Worm (Caenorhabditis elegans) whole organism, early embryonic: Measurements from ENCODE around the gene ZK643.5.

ENCODE experiments used
- B0310.2 ChIP-seq: sonication (generic microtip); optimal IDR thresholded peaks from 2 replicates; lab custom pipeline; 2016; ENCODE audit warnings: mild to moderate bottlenecking, missing genetic modification characterization, missing compliant biosample characterization
- F13C5.2 ChIP-seq: sonication (generic microtip); optimal IDR thresholded peaks from 2 replicates; lab custom pipeline; 2017; ENCODE audit warnings: mild to moderate bottlenecking, missing genetic modification characterization, inconsistent platforms, missing compliant biosample characterization
- aly-1 ChIP-seq: sonication (generic microtip); optimal IDR thresholded peaks from 2 replicates; lab custom pipeline; 2016; ENCODE audit warnings: missing genetic modification characterization, missing compliant biosample characterization
- ama-1 ChIP-seq: fragments of 150-350 bp; optimal IDR thresholded peaks from 2 replicates; lab custom pipeline; 2014
- ceh-13 ChIP-seq: fragments of 200-800 bp; sonication (Bioruptor generic); optimal IDR thresholded peaks from 2 replicates; lab custom pipeline; 2018; ENCODE audit warnings: mild to moderate bottlenecking, missing genetic modification characterization, missing compliant biosample characterization
- ceh-36 ChIP-seq: sonication (generic microtip); optimal IDR thresholded peaks from 2 replicates; lab custom pipeline; 2016; ENCODE audit warnings: missing genetic modification characterization, inconsistent platforms, missing compliant biosample characterization
- ets-7 ChIP-seq: sonication (generic microtip); optimal IDR thresholded peaks from 2 replicates; lab custom pipeline; 2016; ENCODE audit warnings: missing genotype, missing genetic modification characterization, missing compliant biosample characterization
- flt-1 ChIP-seq: fragments of 200-800 bp; sonication (Bioruptor generic); IDR thresholded peaks from 2 replicates; pipeline ENCODE4 v1.3.6; 2022; ENCODE audit warnings: missing genetic modification characterization, missing compliant biosample characterization
- hmbx-1 ChIP-seq: sonication (generic microtip); optimal IDR thresholded peaks from 2 replicates; lab custom pipeline; 2016; ENCODE audit warnings: mild to moderate bottlenecking, missing genetic modification characterization, missing compliant biosample characterization
- hmg-4 ChIP-seq: fragments of 200-800 bp; sonication (Bioruptor generic); optimal IDR thresholded peaks from 2 replicates; lab custom pipeline; 2018; ENCODE audit warnings: mild to moderate bottlenecking, missing genetic modification characterization, missing compliant biosample characterization
- hnd-1 ChIP-seq: sonication (generic microtip); optimal IDR thresholded peaks from 2 replicates; lab custom pipeline; 2016; ENCODE audit warnings: missing genetic modification characterization, missing compliant biosample characterization
- pes-1 ChIP-seq: fragments of 200-800 bp; sonication (Bioruptor generic); IDR thresholded peaks from 2 replicates; pipeline ENCODE4 v1.3.6; 2022; ENCODE audit warnings: missing genetic modification reagents, missing genetic modification characterization, missing compliant biosample characterization
- scrt-1 ChIP-seq: fragments of 200-800 bp; sonication (Bioruptor generic); IDR thresholded peaks from 2 replicates; pipeline ENCODE4 v1.3.6; 2022; ENCODE audit warnings: missing genetic modification characterization, missing compliant biosample characterization
- sea-1 ChIP-seq: fragments of 200-800 bp; sonication (Bioruptor generic); conservative IDR thresholded peaks from 2 replicates; pipeline ENCODE4 v1.3.6; 2022; ENCODE audit warnings: missing genetic modification characterization, missing compliant biosample characterization
- tbx-11 ChIP-seq: fragments of 200-800 bp; sonication (Bioruptor generic); IDR thresholded peaks from 2 replicates; pipeline ENCODE4 v1.3.6; 2022; ENCODE audit warnings: missing genetic modification characterization, missing compliant biosample characterization
- tbx-37 ChIP-seq: fragments of 200-800 bp; sonication (Bioruptor generic); conservative IDR thresholded peaks from 2 replicates; pipeline ENCODE4 v1.3.6; 2022; ENCODE audit warnings: missing genetic modification reagents, missing genetic modification characterization, missing compliant biosample characterization
- tra-4 ChIP-seq: sonication (generic microtip); optimal IDR thresholded peaks from 2 replicates; lab custom pipeline; 2017; ENCODE audit warnings: missing genetic modification characterization, missing compliant biosample characterization

The ZK643.5 gene

DNA sequence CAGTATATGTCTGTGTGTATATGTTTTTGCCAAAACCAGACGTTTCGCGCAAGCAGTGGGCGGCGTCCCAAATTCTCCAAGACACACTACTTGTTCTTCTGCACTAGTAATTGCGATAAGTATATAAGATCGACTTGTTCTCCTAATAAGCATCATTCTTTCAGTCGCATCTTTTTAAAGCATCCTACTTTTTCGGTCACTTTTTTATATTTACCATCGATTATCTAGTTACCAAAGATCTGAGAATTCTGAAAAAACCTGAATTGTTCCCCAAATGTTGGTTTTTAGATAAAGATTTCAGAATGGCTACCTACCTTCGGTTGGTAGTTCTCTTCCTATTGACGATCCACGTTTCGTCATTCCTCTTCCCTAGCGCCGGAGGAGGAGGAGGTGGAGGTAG is 6.0 kb upstream of the ZK643.5 start, which contains the start of gene grl-25:
Gene grl-25 (plus strand): TSS at position 301 of the 400 bp plus-strand sequence.
- TF ChIP-seq hmbx-1 (tag; lab: Kevin White, UChicago) (no peak), sea-1 (GFP tag; lab: Robert Waterston, UW) (no peak), tbx-37 (GFP tag; lab: Robert Waterston, UW) (no peak), tbx-11 (GFP tag; lab: Robert Waterston, UW) (no peak)

DNA sequence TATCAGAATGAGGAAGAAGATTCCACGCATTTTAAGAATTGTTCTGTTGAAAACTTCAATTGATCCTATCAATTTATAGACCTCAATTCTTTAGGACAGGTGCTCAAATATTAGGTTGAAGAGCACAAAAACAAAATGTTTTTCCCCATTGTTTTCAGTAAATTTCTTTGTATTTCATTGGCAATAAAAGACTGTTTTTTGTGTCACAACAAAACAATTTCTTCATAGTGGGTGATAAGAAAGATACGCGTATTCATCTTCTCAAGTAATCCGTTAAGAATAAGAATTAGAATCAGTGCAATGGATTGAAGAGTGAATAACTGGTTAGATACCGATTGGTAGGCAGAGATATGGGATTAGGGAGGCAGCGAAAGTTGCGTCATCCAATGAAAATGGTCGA is 4.7 kb upstream of the ZK643.5 start, which contains the start of gene ZK643.6:
Gene ZK643.6 (minus strand): TSS at position 101 of the 400 bp plus-strand sequence.
- TF ChIP-seq tbx-11 (GFP tag; lab: Robert Waterston, UW), result no peak
- TF ChIP-seq B0310.2 (tag; lab: Kevin White, UChicago), result no peak

DNA sequence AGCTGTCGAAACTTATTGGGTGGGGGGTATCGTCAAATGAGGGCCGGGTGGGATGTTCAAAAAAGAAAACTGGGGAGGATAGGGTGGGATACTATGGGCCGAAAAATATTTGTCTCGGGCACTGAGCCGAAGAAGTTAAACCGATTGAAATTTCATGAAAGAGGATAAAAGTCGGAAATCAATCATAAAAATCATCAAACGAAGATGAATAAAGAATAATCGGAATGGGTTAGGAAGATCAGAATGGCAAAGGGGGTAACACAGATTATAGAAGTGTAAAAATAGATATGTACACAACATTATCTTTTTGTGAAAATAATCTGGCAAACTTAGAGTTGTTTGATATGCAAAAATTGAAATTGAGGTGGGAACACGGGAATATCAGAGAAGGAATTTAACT is 460 bp downstream of the ZK643.5 start:
- TF ChIP-seq flt-1 (GFP tag; lab: Robert Waterston, UW), result no peak
- TF ChIP-seq F13C5.2 (tag; lab: Kevin White, UChicago), result no peak
- no peak for TF ChIP-seq pes-1 (GFP tag; lab: Robert Waterston, UW)
- TF ChIP-seq ceh-36 (tag; lab: Kevin White, UChicago), result no peak
- TF ChIP-seq ets-7 (tag; lab: Kevin White, UChicago), result no peak
- TF ChIP-seq tbx-37 (GFP tag; lab: Robert Waterston, UW), result no peak
- no peak for TF ChIP-seq tra-4 (tag; lab: Kevin White, UChicago)
- no peak for TF ChIP-seq ceh-13 (GFP tag; lab: Kevin White, UChicago)
- no peak for TF ChIP-seq scrt-1 (GFP tag; lab: Robert Waterston, UW)
- TF ChIP-seq hmbx-1 (tag; lab: Kevin White, UChicago), result no peak
- TF ChIP-seq aly-1 (tag; lab: Kevin White, UChicago), result no peak
- TF ChIP-seq tbx-11 (GFP tag; lab: Robert Waterston, UW), result no peak

DNA sequence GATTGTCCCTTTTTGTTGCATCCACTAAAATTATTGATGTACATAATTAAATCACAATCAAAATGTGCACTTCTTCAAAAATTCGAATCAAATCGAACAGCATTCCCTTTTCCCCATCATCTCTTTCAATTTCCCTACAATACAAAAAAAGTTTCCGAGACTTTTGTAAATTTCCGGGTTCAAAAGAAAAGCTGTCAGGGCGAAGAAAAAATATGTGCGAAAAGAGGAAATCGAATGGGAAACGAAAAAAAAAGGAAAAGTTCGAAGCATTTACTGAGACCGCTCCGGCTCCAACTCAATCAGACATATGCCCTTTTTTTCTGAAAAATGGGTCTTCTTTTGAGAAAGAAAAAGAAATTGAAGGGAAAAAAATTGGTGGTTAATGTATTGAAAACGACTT is 6.8 kb downstream of the ZK643.5 start:
- no peak for TF ChIP-seq aly-1 (tag; lab: Kevin White, UChicago)
- no peak for TF ChIP-seq tbx-11 (GFP tag; lab: Robert Waterston, UW)
- no peak for TF ChIP-seq F13C5.2 (tag; lab: Kevin White, UChicago)
- TF ChIP-seq ceh-36 (tag; lab: Kevin White, UChicago), result no peak
- TF ChIP-seq hnd-1 (tag; lab: Kevin White, UChicago), result no peak
- TF ChIP-seq hmbx-1 (tag; lab: Kevin White, UChicago), result no peak
- TF ChIP-seq tbx-37 (GFP tag; lab: Robert Waterston, UW), result no peak
- TF ChIP-seq pes-1 (GFP tag; lab: Robert Waterston, UW), result no peak
- no peak for TF ChIP-seq ama-1 (lab: Kevin White, UChicago)
- no peak for TF ChIP-seq hmg-4 (GFP tag; lab: Kevin White, UChicago)
- TF ChIP-seq flt-1 (GFP tag; lab: Robert Waterston, UW), result no peak
- TF ChIP-seq sea-1 (GFP tag; lab: Robert Waterston, UW), result no peak
- no peak for TF ChIP-seq ceh-13 (GFP tag; lab: Kevin White, UChicago)
- no peak for TF ChIP-seq B0310.2 (tag; lab: Kevin White, UChicago)
- no peak for TF ChIP-seq scrt-1 (GFP tag; lab: Robert Waterston, UW)

DNA sequence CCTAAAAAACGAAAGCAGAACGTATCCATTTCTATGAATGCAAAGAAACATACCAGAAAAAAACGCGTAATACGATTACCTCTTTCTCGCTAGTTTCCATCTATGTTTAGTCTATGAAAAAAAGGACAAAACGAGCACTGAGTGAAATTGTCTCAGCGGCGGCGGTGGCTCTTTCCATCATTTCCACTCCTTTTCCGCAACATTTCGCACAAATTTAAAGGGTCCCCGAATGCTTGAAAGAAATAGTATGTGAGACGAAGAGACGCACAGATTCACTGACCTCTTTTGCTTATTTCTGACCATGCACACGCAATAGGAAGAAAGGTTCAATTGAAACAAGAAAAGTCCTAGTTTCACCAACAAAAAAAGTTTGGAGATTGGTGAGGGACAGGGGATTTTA is 9.7 kb downstream of the ZK643.5 start:
- TF ChIP-seq flt-1 (GFP tag; lab: Robert Waterston, UW) (no peak), hnd-1 (tag; lab: Kevin White, UChicago) (no peak), sea-1 (GFP tag; lab: Robert Waterston, UW) (no peak), tbx-37 (GFP tag; lab: Robert Waterston, UW) (no peak), tra-4 (tag; lab: Kevin White, UChicago) (no peak), hmg-4 (GFP tag; lab: Kevin White, UChicago) (no peak), pes-1 (GFP tag; lab: Robert Waterston, UW) (no peak)

DNA sequence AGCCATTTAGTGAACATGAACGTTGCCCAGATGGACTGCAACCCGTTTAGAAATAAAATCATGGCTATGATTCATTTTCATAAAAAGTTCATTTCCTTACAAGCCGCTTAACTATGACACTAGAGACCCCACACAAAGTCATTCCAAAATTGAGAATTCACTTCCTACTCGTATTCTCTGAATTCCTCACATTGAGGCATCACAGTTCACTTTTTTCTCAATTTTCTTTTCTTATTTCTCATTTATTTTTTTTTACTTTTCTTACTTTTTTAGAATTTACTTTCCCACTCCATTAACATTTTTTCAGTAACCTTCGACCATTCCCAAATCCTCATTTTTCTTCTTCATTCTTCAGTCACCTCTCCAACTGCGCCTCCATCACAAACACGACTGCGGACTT is 11.6 kb downstream of the ZK643.5 start, which contains the start of gene dhrr-1:
Gene dhrr-1 (plus strand): TSS at position 301 of the 400 bp plus-strand sequence.
- TF ChIP-seq ceh-13 (GFP tag; lab: Kevin White, UChicago), result no peak
- no peak for TF ChIP-seq hnd-1 (tag; lab: Kevin White, UChicago)
- no peak for TF ChIP-seq flt-1 (GFP tag; lab: Robert Waterston, UW)
- no peak for TF ChIP-seq hmg-4 (GFP tag; lab: Kevin White, UChicago)
- no peak for TF ChIP-seq tbx-37 (GFP tag; lab: Robert Waterston, UW)
- TF ChIP-seq ets-7 (tag; lab: Kevin White, UChicago), result no peak
- no peak for TF ChIP-seq B0310.2 (tag; lab: Kevin White, UChicago)
- TF ChIP-seq hmbx-1 (tag; lab: Kevin White, UChicago), result no peak
- TF ChIP-seq ama-1 (lab: Kevin White, UChicago), result no peak
- no peak for TF ChIP-seq pes-1 (GFP tag; lab: Robert Waterston, UW)
- TF ChIP-seq sea-1 (GFP tag; lab: Robert Waterston, UW), result no peak
- no peak for TF ChIP-seq scrt-1 (GFP tag; lab: Robert Waterston, UW)
- no peak for TF ChIP-seq aly-1 (tag; lab: Kevin White, UChicago)
- TF ChIP-seq tra-4 (tag; lab: Kevin White, UChicago), result no peak

DNA sequence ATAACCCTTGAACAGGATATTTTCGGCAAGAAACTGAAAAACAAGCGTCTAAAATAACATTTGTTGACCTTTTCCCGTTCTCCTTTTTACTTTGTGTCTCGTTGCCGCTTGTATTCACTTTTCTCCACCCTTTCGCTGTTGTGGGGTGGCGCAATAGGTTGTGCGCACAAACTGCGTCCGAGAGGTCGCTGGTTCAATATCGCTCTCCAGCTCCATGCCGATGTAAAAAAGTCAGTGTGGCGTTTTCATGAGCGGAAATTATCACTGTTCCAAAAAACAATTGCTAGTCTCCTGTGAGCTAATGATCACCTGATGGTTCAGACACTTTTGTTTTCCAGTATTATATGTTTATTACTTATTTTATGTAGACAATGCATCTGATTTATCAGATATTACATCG is 18.4 kb downstream of the ZK643.5 start:
- TF ChIP-seq hmg-4 (GFP tag; lab: Kevin White, UChicago) (no peak), flt-1 (GFP tag; lab: Robert Waterston, UW) (peak; percentile 88), tra-4 (tag; lab: Kevin White, UChicago) (peak; percentile 81), hnd-1 (tag; lab: Kevin White, UChicago) (peak; percentile 83), tbx-37 (GFP tag; lab: Robert Waterston, UW) (peak; percentile 91), hmbx-1 (tag; lab: Kevin White, UChicago) (peak; percentile 73), B0310.2 (tag; lab: Kevin White, UChicago) (peak; percentile 84), ets-7 (tag; lab: Kevin White, UChicago) (peak; percentile 90), ama-1 (lab: Kevin White, UChicago) (no peak), F13C5.2 (tag; lab: Kevin White, UChicago) (peak; percentile 96), sea-1 (GFP tag; lab: Robert Waterston, UW) (peak; percentile 88), ceh-13 (GFP tag; lab: Kevin White, UChicago) (peak; percentile 94), ceh-36 (tag; lab: Kevin White, UChicago) (peak; percentile 90), pes-1 (GFP tag; lab: Robert Waterston, UW) (peak; percentile 93), aly-1 (tag; lab: Kevin White, UChicago) (peak; percentile 87), tbx-11 (GFP tag; lab: Robert Waterston, UW) (peak; percentile 92), scrt-1 (GFP tag; lab: Robert Waterston, UW) (peak; percentile 93)
